Worm (Caenorhabditis elegans) whole organism, L1 larva: ENCODE results near the gene aman-1.

Experiments
- C04F5.9 ChIP-seq: sonication (generic microtip); optimal IDR thresholded peaks from 2 replicates; lab custom pipeline; 2016; ENCODE audit warnings: missing genetic modification characterization, missing compliant biosample characterization
- alr-1 ChIP-seq: fragments of 200-800 bp; sonication (Bioruptor generic); optimal IDR thresholded peaks from 2 replicates; lab custom pipeline; 2018; ENCODE audit warnings: borderline replicate concordance, mild to moderate bottlenecking, missing genetic modification characterization, missing compliant biosample characterization
- aly-2 ChIP-seq: fragments of 150-350 bp; optimal IDR thresholded peaks from 2 replicates; lab custom pipeline; 2014; ENCODE audit warnings: missing biosample characterization, missing genetic modification characterization
- blmp-1 ChIP-seq: fragments of 150-350 bp; optimal IDR thresholded peaks from 2 replicates; lab custom pipeline; 2014; ENCODE audit warnings: missing biosample characterization, missing genetic modification characterization
- ceh-8 ChIP-seq: fragments of 200-800 bp; sonication (Bioruptor generic); optimal IDR thresholded peaks from 2 replicates; lab custom pipeline; 2018; ENCODE audit warnings: mild to moderate bottlenecking, missing genetic modification characterization, moderate library complexity, missing compliant biosample characterization
- ceh-88 ChIP-seq: fragments of 200-800 bp; sonication (Bioruptor generic); IDR thresholded peaks from 2 replicates; pipeline ENCODE4 v1.3.6; 2022; ENCODE audit warnings: missing genetic modification characterization, missing compliant biosample characterization
- ces-1 ChIP-seq: fragments of 150-350 bp; optimal IDR thresholded peaks from 2 replicates; lab custom pipeline; 2014; ENCODE audit warnings: missing biosample characterization, missing genetic modification reagents, missing genetic modification characterization
- dpl-1 ChIP-seq, 3 experiments: fragments of 150-350 bp in 2 of 3; sonication (generic microtip) in 1 of 3; optimal IDR thresholded peaks; 2 replicates each; lab custom pipeline; 2014 to 2017; ENCODE audit warnings: missing biosample characterization in 3 of 3, missing genetic modification characterization in 3 of 3, missing genetic modification reagents in 3 of 3
- dsc-1 ChIP-seq: sonication (generic microtip); optimal IDR thresholded peaks from 2 replicates; lab custom pipeline; 2016; ENCODE audit warnings: mild to moderate bottlenecking, missing genetic modification characterization, missing compliant biosample characterization
- efl-1 ChIP-seq, 4 experiments: fragments of 150-350 bp; optimal IDR thresholded peaks in 3 of 4; peaks in 1 of 4; 1 replicate in 1 of 4; 2 replicates in 3 of 4; lab custom pipeline; 2014; ENCODE audit warnings: missing biosample characterization in 2 of 4, missing genetic modification characterization in 2 of 4, missing genetic modification reagents in 2 of 4
- elt-2 ChIP-seq: sonication (generic microtip); optimal IDR thresholded peaks from 2 replicates; lab custom pipeline; 2016; ENCODE audit warnings: missing genetic modification characterization, mild to moderate bottlenecking, inconsistent platforms, missing compliant biosample characterization, missing genetic modification reagents
- ets-5 ChIP-seq: fragments of 200-800 bp; sonication (Bioruptor generic); IDR thresholded peaks from 2 replicates; pipeline ENCODE4 v1.3.6; 2022; ENCODE audit warnings: missing genetic modification characterization, missing compliant biosample characterization
- fos-1 ChIP-seq: fragments of 150-350 bp; optimal IDR thresholded peaks from 2 replicates; lab custom pipeline; 2014; ENCODE audit warnings: missing biosample characterization, missing genetic modification characterization
- grh-1 ChIP-seq: fragments of 200-800 bp; sonication (Bioruptor generic); IDR thresholded peaks from 2 replicates; pipeline ENCODE4 v1.3.6; 2022; ENCODE audit warnings: missing genetic modification reagents, missing genetic modification characterization, missing compliant biosample characterization
- hlh-17 ChIP-seq: fragments of 200-800 bp; sonication (Bioruptor generic); optimal IDR thresholded peaks from 2 replicates; lab custom pipeline; 2018; ENCODE audit warnings: missing genetic modification characterization, mild to moderate bottlenecking, missing compliant biosample characterization, moderate library complexity, borderline replicate concordance
- hpl-2 ChIP-seq: fragments of 150-350 bp; optimal IDR thresholded peaks from 2 replicates; lab custom pipeline; 2014; ENCODE audit warnings: missing biosample characterization, missing genetic modification reagents, missing genetic modification characterization
- isw-1 ChIP-seq: fragments of 200-800 bp; sonication (Bioruptor generic); IDR thresholded peaks from 2 replicates; pipeline ENCODE4 v1.3.6; 2022; ENCODE audit warnings: missing genetic modification characterization, missing compliant biosample characterization
- lin-14 ChIP-seq: fragments of 200-800 bp; sonication (Bioruptor generic); optimal IDR thresholded peaks from 2 replicates; lab custom pipeline; 2018; ENCODE audit warnings: mild to moderate bottlenecking, missing genetic modification characterization, moderate library complexity, missing compliant biosample characterization
- lin-15B ChIP-seq: fragments of 150-350 bp; sonication (generic microtip); optimal IDR thresholded peaks from 3 replicates; lab custom pipeline; 2014; ENCODE audit warnings: missing biosample characterization, missing genetic modification characterization
- lin-35 ChIP-seq, 2 experiments: fragments of 150-350 bp; optimal IDR thresholded peaks; 2 replicates each; lab custom pipeline; 2014; ENCODE audit warnings: missing biosample characterization in 2 of 2, missing genetic modification characterization in 2 of 2, missing genetic modification reagents in 2 of 2
- lir-3 ChIP-seq: sonication (generic microtip); optimal IDR thresholded peaks from 2 replicates; lab custom pipeline; 2016; ENCODE audit warnings: mild to moderate bottlenecking, missing genetic modification characterization, moderate library complexity, missing compliant biosample characterization; ENCODE audit not compliant: poor library complexity
- mab-9 ChIP-seq: fragments of 200-800 bp; sonication (Bioruptor generic); IDR thresholded peaks from 2 replicates; pipeline ENCODE4 v1.3.6; 2022; ENCODE audit warnings: missing genetic modification reagents, missing genetic modification characterization, missing compliant biosample characterization
- nhr-11 ChIP-seq: fragments of 150-350 bp; optimal IDR thresholded peaks from 2 replicates; lab custom pipeline; 2014; ENCODE audit warnings: missing biosample characterization, missing genetic modification characterization
- nhr-12 ChIP-seq: sonication (generic microtip); optimal IDR thresholded peaks from 2 replicates; lab custom pipeline; 2017; ENCODE audit warnings: missing biosample characterization, missing genetic modification characterization
- nhr-19 ChIP-seq: fragments of 200-800 bp; sonication (Bioruptor generic); conservative IDR thresholded peaks from 2 replicates; pipeline ENCODE4 v1.3.6; 2022; ENCODE audit warnings: missing genetic modification characterization, missing compliant biosample characterization
- rnt-1 ChIP-seq: sonication (generic microtip); optimal IDR thresholded peaks from 2 replicates; lab custom pipeline; 2016; ENCODE audit warnings: mild to moderate bottlenecking, missing genetic modification characterization, moderate library complexity, missing compliant biosample characterization
- sptf-1 ChIP-seq: fragments of 150-350 bp; optimal IDR thresholded peaks from 2 replicates; lab custom pipeline; 2014; ENCODE audit warnings: missing biosample characterization, missing genetic modification characterization
- swsn-7 ChIP-seq: sonication (generic microtip); optimal IDR thresholded peaks from 2 replicates; lab custom pipeline; 2016; ENCODE audit warnings: missing genetic modification characterization, missing compliant biosample characterization
- tlp-1 ChIP-seq: fragments of 150-350 bp; optimal IDR thresholded peaks from 2 replicates; lab custom pipeline; 2014; ENCODE audit warnings: missing biosample characterization, missing genetic modification characterization
- unc-30 ChIP-seq: sonication (generic microtip); optimal IDR thresholded peaks from 2 replicates; lab custom pipeline; 2017; ENCODE audit warnings: missing biosample characterization, missing genetic modification characterization
- unc-62 ChIP-seq: fragments of 150-350 bp; optimal IDR thresholded peaks from 2 replicates; lab custom pipeline; 2014; ENCODE audit warnings: missing biosample characterization, missing genetic modification reagents, missing genetic modification characterization
- ztf-11 ChIP-seq, 2 experiments: sonication (generic microtip); optimal IDR thresholded peaks; 2 replicates each; lab custom pipeline; 2016 to 2017; ENCODE audit warnings: missing genetic modification characterization in 2 of 2, missing biosample characterization in 1 of 2, missing compliant biosample characterization in 1 of 2

aman-1 gene

DNA sequence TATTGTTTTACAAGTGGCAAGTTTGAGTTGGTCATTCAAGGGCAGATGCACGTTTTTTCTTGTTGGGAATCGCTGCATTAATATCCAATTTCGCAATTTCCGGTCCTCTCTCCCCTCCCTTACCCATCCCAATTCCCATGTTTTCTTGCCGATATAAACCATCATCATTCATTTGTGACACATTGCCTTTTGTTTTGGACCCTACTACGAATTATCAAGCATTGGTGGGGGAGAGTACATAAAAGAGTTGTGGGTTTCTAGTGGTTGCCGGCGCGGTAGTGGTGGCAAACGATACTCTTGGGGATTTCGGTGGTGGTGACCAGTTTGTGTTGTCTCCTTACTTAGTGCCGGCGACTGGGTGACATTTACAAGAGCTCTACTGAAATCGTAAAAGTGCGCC is 9.4 kb downstream of the aman-1 start:
- TF ChIP-seq lin-14 (peak; percentile 35), ces-1 (GFP tag; lab: Kevin White, UChicago) (no peak)

- TF ChIP-seq nhr-12 (tag; lab: Kevin White, UChicago) (no peak), grh-1 (GFP tag; lab: Robert Waterston, UW) (no peak), unc-30 (tag; lab: Kevin White, UChicago) (no peak), ces-1 (GFP tag; lab: Kevin White, UChicago) (no peak), ceh-88 (GFP tag; lab: Robert Waterston, UW) (no peak), lin-15B (tag; lab: Kevin White, UChicago) (no peak), nhr-19 (GFP tag; lab: Robert Waterston, UW) (no peak)
Measured at ce11 chrX:4744037-4744436, 11.1 kb downstream of the aman-1 start.

DNA sequence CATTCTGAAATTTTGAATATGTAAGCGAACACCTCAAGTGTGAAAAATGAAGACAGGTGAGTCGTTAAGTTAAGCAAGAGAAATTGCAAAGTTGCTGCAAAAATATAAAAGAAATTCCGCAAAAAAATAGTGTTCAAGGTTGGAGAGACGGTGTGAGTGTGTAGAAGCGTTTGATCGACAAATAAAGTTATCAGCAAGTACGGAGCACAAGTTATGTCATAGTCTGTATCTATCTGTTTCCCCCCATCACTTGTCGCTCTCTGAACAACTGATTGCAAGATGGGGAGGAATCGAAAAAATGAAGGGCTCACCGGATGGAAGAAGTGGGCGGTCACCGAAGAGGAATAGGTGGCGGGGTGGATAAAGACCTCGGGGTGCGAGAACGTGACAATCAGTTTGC is 16.2 kb downstream of the aman-1 start, which contains the start of gene lon-2:
TSS of gene lon-2 (minus strand) at position 4 of the 400 bp plus-strand sequence.
- no peak for TF ChIP-seq hpl-2 (GFP tag; lab: Kevin White, UChicago)
- no peak for TF ChIP-seq unc-30 (tag; lab: Kevin White, UChicago)
- peak; percentile 19 for TF ChIP-seq elt-2 (tag; lab: Kevin White, UChicago)
- TF ChIP-seq fos-1, result no peak
- no peak for TF ChIP-seq isw-1 (GFP tag; lab: Robert Waterston, UW)
- no peak for TF ChIP-seq efl-1 (optimal IDR thresholded peaks at IDR 0.05; lab: Kevin White, UChicago)
- TF ChIP-seq efl-1 (GFP tag; optimal IDR thresholded peaks at IDR 0.05 in 1 of 2; lab: Kevin White, UChicago), result peak in 1 of 2 experiments; percentile 1
- TF ChIP-seq ceh-8 (GFP tag; lab: Kevin White, UChicago), result no peak
- no peak for TF ChIP-seq hlh-17 (GFP tag; lab: Kevin White, UChicago)
- TF ChIP-seq alr-1 (tag; lab: Kevin White, UChicago), result no peak
- peak in 1 of 2 experiments; percentile 4 for TF ChIP-seq lin-35 (GFP tag; optimal IDR thresholded peaks at IDR 0.05; lab: Kevin White, UChicago)
- TF ChIP-seq nhr-11 (tag; lab: Kevin White, UChicago), result no peak

- no peak for TF ChIP-seq blmp-1 (tag; lab: Kevin White, UChicago)
- no peak for TF ChIP-seq efl-1 (optimal IDR thresholded peaks at IDR 0.05; lab: Kevin White, UChicago)
- TF ChIP-seq efl-1 (GFP tag; optimal IDR thresholded peaks at IDR 0.05 in 1 of 2; lab: Kevin White, UChicago), result peak in 1 of 2 experiments; percentile 18
- TF ChIP-seq dpl-1 (GFP tag; optimal IDR thresholded peaks at IDR 0.05; lab: Kevin White, UChicago), result no peak
Measured at ce11 chrX:4754725-4755124, 21.8 kb downstream of the aman-1 start, which contains the start of gene C39E6.2. Gene C39E6.2, minus strand, starts transcription at chrX:4755118.

DNA sequence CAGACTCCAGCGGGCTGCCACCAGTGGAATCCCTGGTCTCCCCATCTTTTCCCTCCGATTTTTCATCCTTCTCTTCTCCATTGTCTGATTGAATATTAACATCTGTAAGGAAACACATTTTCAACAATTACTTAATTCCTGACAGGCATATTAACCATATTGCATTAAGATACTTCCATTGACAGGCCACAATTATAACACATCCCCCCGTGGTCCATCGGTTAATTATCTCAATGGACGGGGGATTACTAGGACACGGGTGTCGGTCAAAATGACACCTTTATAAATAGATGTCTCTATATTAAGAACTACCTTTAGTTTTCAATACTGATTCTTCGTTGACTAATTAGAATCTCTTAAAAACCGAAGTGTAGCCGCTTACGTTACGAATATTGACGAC is 26.8 kb downstream of the aman-1 start:
- no peak for TF ChIP-seq tlp-1 (tag; lab: Kevin White, UChicago)
- TF ChIP-seq ztf-11 (tag; optimal IDR thresholded peaks at IDR 0.05; lab: Kevin White, UChicago), result no peak
- TF ChIP-seq C04F5.9 (tag; lab: Kevin White, UChicago), result no peak
- TF ChIP-seq dsc-1 (tag; lab: Kevin White, UChicago), result no peak
- no peak for TF ChIP-seq mab-9 (GFP tag; lab: Robert Waterston, UW)
- TF ChIP-seq lir-3, result no peak
- no peak for TF ChIP-seq sptf-1 (tag; lab: Kevin White, UChicago)
- no peak for TF ChIP-seq rnt-1
- TF ChIP-seq aly-2 (tag; lab: Kevin White, UChicago), result no peak
- TF ChIP-seq ets-5 (GFP tag; lab: Robert Waterston, UW), result no peak
- no peak for TF ChIP-seq unc-62 (GFP tag; lab: Kevin White, UChicago)
- no peak for TF ChIP-seq swsn-7 (tag; lab: Kevin White, UChicago)
- TF ChIP-seq lin-35 (GFP tag; optimal IDR thresholded peaks at IDR 0.05; lab: Kevin White, UChicago), result no peak
- TF ChIP-seq, all 84 proteins: peak for 0
